Worm (Caenorhabditis elegans) whole organism, early embryonic: ENCODE measurements around the gene Y49G5A.1.

Experiments
- ets-7 ChIP-seq: sonication (generic microtip); optimal IDR thresholded peaks from 2 replicates; lab custom pipeline; 2016; ENCODE audit warnings: missing genotype, missing genetic modification characterization, missing compliant biosample characterization
- flt-1 ChIP-seq: fragments of 200-800 bp; sonication (Bioruptor generic); IDR thresholded peaks from 2 replicates; pipeline ENCODE4 v1.3.6; 2022; ENCODE audit warnings: missing genetic modification characterization, missing compliant biosample characterization

- TF ChIP-seq ets-7 (tag; lab: Kevin White, UChicago) (no peak), flt-1 (GFP tag; lab: Robert Waterston, UW) (no peak)
Measured at ce11 chrV:5259448-5259847, 27.7 kb downstream of the Y49G5A.1 start, which contains the start of gene srt-70.
